Fruit fly (Drosophila melanogaster): Measurements from ENCODE around the gene nom.
A peak's percentile ranks its signal among the peaks of the same experiment; 100 is the strongest.

Gene nom

DNA sequence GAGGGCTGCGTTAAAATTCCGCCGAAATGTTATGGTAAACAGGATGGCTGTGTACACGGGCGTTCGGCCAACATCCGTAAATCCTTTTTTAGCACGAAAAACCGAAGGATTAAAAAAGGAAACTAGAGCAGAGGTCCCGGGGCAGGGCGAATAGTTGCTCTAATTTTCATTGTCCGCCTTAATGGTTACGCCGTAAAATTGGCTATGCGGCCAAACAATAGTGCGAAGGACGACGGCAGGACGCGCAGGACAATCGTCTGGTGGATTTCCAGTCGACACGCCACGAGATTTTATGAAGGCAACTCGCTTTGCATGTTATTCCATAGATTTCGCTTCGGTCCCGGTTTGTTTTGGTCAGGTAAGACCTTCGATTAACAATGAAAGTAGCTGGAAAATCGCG is 22.3 kb upstream of the nom start:
- TF ChIP-seq net (GFP tag; optimal IDR thresholded peaks at IDR 0.05) (no peak), CG10669 (GFP tag; optimal IDR thresholded peaks at IDR 0.05) (no peak), spab (GFP tag; optimal IDR thresholded peaks at IDR 0.05) (no peak), Eip78C (GFP tag) (no peak), Hr38 (GFP tag; optimal IDR thresholded peaks at IDR 0.05) (no peak), Met (GFP tag; optimal IDR thresholded peaks at IDR 0.05) (no peak), CG9139 (GFP tag; optimal IDR thresholded peaks at IDR 0.05) (no peak), CG6792 (GFP tag; optimal IDR thresholded peaks at IDR 0.05) (no peak), Blimp-1 (GFP tag; optimal IDR thresholded peaks at IDR 0.05) (no peak), dac (GFP tag; optimal IDR thresholded peaks at IDR 0.05) (no peak), fd85E (GFP tag; optimal IDR thresholded peaks at IDR 0.05) (no peak)

DNA sequence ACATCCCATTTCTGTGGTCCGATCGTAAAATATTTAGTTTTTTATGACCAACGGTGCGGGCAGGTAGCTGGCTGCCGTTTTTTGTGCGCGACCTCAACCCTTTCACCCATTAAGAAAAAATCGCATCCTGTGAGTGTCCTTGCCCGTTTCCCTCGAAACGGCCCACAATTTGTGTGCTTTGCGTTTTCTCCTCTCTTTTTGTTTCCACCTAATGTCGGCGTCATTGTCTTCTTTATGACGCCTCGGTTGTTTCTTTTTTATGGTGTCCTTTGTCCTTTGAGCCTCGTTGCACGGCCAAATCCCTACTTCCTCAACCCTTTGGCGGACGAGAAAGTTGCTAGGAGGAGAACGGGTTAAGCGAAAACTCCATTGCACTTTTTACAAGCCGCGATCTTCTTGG is 21.8 kb upstream of the nom start:
- no peak for TF ChIP-seq CG8119 (GFP tag; IDR thresholded peaks at IDR 0.05)
- no peak for TF ChIP-seq Eip78C (GFP tag)
- TF ChIP-seq Eip75B (GFP tag; optimal IDR thresholded peaks at IDR 0.05): no peak
- TF ChIP-seq dsx (GFP tag; optimal IDR thresholded peaks at IDR 0.05; ENCODE audit: poor library complexity, severe bottlenecking): no peak

DNA sequence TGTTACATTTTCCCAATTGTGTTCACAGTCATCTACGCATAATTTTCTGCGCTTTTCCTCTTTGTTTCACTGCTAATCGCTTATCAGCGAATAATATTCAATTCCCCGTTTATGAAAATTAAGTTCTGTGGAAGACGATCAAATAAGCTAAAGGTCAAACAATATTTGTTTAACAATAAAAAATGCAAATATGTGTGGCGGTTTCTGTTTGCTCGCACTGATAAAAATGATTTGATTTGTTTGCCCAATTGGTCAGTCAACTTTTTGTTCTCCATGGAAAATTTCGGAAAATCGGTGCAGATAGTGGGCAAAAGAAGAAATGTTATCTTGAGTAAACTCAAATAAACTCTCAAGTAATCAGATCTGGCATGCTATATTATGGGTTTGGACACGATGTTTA is 18.3 kb upstream of the nom start:
- TF ChIP-seq fkh (GFP tag; optimal IDR thresholded peaks at IDR 0.05): peak; percentile 28
- no peak for TF ChIP-seq CG10631 (GFP tag; optimal IDR thresholded peaks at IDR 0.05)

DNA sequence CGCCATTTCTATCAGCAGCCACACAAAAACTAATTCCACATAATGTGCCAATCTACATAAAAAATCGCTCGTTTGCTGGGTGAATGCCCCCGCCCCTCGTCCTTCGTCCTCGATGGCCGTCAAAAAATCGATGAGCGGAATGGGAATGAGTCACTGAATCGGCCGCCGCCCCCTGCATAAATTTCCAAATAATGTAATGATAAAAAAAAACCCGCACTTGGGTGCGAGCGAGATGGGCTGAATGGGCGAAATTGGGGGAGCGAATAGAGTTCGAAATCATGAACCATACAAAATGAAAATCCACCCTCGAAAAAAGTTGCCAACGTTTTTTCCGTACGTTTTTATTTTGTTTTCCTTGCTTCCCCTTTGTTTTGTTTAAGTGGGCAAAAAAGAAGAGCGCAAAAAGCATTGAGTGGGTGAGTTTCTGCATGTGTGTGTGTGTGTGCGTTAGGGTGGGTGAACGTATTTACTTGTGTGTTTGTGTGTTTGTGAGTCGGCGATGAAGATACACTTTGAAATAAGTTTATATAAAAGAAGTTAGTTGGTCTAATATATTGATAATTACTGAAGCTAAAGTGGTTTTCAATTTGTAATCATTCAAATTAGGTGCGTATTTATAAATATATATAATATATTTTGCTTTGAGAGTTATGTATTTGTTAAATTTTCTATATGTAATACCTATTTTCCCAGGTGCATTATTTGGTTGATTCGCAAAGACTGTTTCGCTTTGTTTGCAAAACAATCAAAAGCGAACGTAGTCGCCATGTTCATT is 17.5 kb upstream of the nom start:
- TF ChIP-seq CG10669 (GFP tag; optimal IDR thresholded peaks at IDR 0.05) (peak; percentile 47), OdsH (GFP tag; optimal IDR thresholded peaks at IDR 0.05) (no peak), Ets21C (GFP tag; optimal IDR thresholded peaks at IDR 0.05) (no peak), CG32006 (GFP tag; optimal IDR thresholded peaks at IDR 0.05) (no peak), CG8632 (GFP tag; optimal IDR thresholded peaks at IDR 0.05) (peak; percentile 6), CG8319 (GFP tag; optimal IDR thresholded peaks at IDR 0.05) (no peak), dac (GFP tag; optimal IDR thresholded peaks at IDR 0.05) (no peak), ss (GFP tag; optimal IDR thresholded peaks at IDR 0.05) (peak; percentile 48 to 80), Lpt (GFP tag; optimal IDR thresholded peaks at IDR 0.05) (no peak), CG34406 (GFP tag; optimal IDR thresholded peaks at IDR 0.05) (peak; percentile 21), CG15336 (GFP tag; IDR thresholded peaks at IDR 0.05) (no peak), dsx (GFP tag; optimal IDR thresholded peaks at IDR 0.05; ENCODE audit: poor library complexity, severe bottlenecking) (no peak), topi (GFP tag; optimal IDR thresholded peaks at IDR 0.05) (no peak), achi (GFP tag; optimal IDR thresholded peaks at IDR 0.05) (no peak), fd85E (GFP tag; optimal IDR thresholded peaks at IDR 0.05) (no peak), CG1621 (tag; optimal IDR thresholded peaks at IDR 0.05) (peak; percentile 32), CG6163 (GFP tag; IDR thresholded peaks at IDR 0.05) (peak; percentile 68; the same call in 2 of the 3 replicates), Ets96B (tag; optimal IDR thresholded peaks at IDR 0.05) (peak; percentile 43), Hr38 (GFP tag; optimal IDR thresholded peaks at IDR 0.05) (no peak), CG3919 (GFP tag; optimal IDR thresholded peaks at IDR 0.05) (peak; percentile 17), CG6854 (GFP tag; optimal IDR thresholded peaks at IDR 0.05) (no peak), Smox (GFP tag; optimal IDR thresholded peaks at IDR 0.05) (no peak), CG8119 (GFP tag; IDR thresholded peaks at IDR 0.05) (0 out of 3 replicates have a peak, but pooled peaks have one; percentile 20), esn (GFP tag; optimal IDR thresholded peaks at IDR 0.05) (no peak), Met (GFP tag; optimal IDR thresholded peaks at IDR 0.05) (no peak), CG16779 (tag; optimal IDR thresholded peaks at IDR 0.05) (peak; percentile 31), Gug (GFP tag; IDR thresholded peaks at IDR 0.05) (no peak), CG6808 (GFP tag; optimal IDR thresholded peaks at IDR 0.05) (peak; percentile 55), Eip78C (GFP tag) (no peak), vri (GFP tag; optimal IDR thresholded peaks at IDR 0.05) (peak; percentile 6), CG31627 (GFP tag; optimal IDR thresholded peaks at IDR 0.05) (no peak), cyc (GFP tag; optimal IDR thresholded peaks at IDR 0.05) (no peak), CG11762 (GFP tag; optimal IDR thresholded peaks at IDR 0.05; ENCODE audit: insufficient read depth) (no peak), Blimp-1 (GFP tag; optimal IDR thresholded peaks at IDR 0.05) (no peak), CG3032 (tag; optimal IDR thresholded peaks at IDR 0.05) (peak; percentile 44), fkh (GFP tag; optimal IDR thresholded peaks at IDR 0.05) (no peak), CG10631 (GFP tag; optimal IDR thresholded peaks at IDR 0.05) (no peak), Hr39 (GFP tag; optimal IDR thresholded peaks at IDR 0.05) (no peak)

Measured in whole organism, prepupa.